Fruit fly (Drosophila melanogaster) whole organism, pupa: ENCODE measurements around the gene Sfp33A1.

ENCODE experiments used
- CG12605 ChIP-seq: fragments of 200-800 bp; sonication (Bioruptor generic); IDR thresholded peaks from 2 replicates; pipeline ENCODE4 v1.3.6; 2022; ENCODE audit warnings: missing biosample characterization, missing genetic modification characterization
- Pif1B ChIP-seq: fragments of 200-800 bp; sonication (Bioruptor generic); optimal IDR thresholded peaks from 3 replicates; lab custom pipeline; 2016; ENCODE audit warnings: missing biosample characterization, missing genetic modification characterization

- no peak for TF ChIP-seq Pif1B (GFP tag; lab: Kevin White, UChicago)
- no peak for TF ChIP-seq CG12605 (GFP tag; lab: Robert Waterston, UW)
Measured at dm6 chr2L:11792265-11792664, 38.0 kb upstream of the Sfp33A1 start, which contains the start of gene Tsp33B.
